Fruit fly (Drosophila melanogaster): ENCODE results near the gene CG43367.

dm6 chr3L:4230357-4230901 is 36.6 kb downstream of the CG43367 start:
- no peak for TF ChIP-seq CG8478 (optimal IDR thresholded peaks at IDR 0.05)
- no peak for TF ChIP-seq CTCF (optimal IDR thresholded peaks at IDR 0.05)

All from S2 (cell line).